Worm (Caenorhabditis elegans): Measurements from ENCODE around the gene C17C3.24.

DNA sequence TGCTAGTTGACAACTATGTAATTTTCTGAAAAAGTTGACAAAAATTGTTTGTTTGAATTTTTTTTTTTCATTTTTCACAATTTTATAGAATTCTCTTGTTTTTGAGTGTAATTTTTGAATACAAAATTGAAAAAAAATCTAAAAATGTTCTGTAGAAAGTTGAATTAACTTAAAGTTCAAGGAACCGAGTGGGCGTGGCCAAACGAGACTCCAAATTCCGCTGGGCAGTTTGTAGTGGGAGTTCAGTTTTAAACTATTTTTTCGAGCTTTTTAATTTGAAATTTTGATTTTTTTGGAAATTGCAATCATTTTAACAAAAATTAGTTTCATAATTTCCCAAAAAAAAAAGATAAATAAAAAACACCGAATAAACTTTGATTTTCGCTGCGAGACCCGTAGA is 4.5 kb downstream of the C17C3.24 start:
- TF ChIP-seq lsy-2 (tag; optimal IDR thresholded peaks at IDR 0.05) (no peak), unc-39 (tag; optimal IDR thresholded peaks at IDR 0.05) (no peak), egl-27 (tag; optimal IDR thresholded peaks at IDR 0.05) (no peak), ztf-11 (tag; optimal IDR thresholded peaks at IDR 0.05) (no peak), nhr-11 (tag; optimal IDR thresholded peaks at IDR 0.05) (no peak), lin-11 (tag; optimal IDR thresholded peaks at IDR 0.05) (no peak), unc-62 (GFP tag; optimal IDR thresholded peaks at IDR 0.05) (no peak), nhr-77 (tag; optimal IDR thresholded peaks at IDR 0.05) (no peak), nhr-12 (tag; optimal IDR thresholded peaks at IDR 0.05) (no peak)

Measured in whole organism, L2 larva.